Worm (Caenorhabditis elegans) whole organism, L4 larva: ENCODE measurements around the gene F32D8.1.
A peak's percentile ranks its signal among the peaks of the same experiment; 100 is the strongest.

Experiments
- D1046.2 ChIP-seq: fragments of 200-800 bp; sonication (Bioruptor generic); IDR thresholded peaks from 2 replicates; pipeline ENCODE4 v1.3.6; 2022; ENCODE audit warnings: missing genetic modification characterization, missing compliant biosample characterization
- F10B5.3 ChIP-seq: sonication (generic microtip); optimal IDR thresholded peaks from 2 replicates; lab custom pipeline; 2016; ENCODE audit warnings: mild to moderate bottlenecking, missing genetic modification characterization, missing compliant biosample characterization
- F44E2.7 ChIP-seq: fragments of 200-800 bp; sonication (Bioruptor generic); IDR thresholded peaks from 2 replicates; pipeline ENCODE4 v2.1.2; 2022; ENCODE audit warnings: missing genetic modification characterization, missing compliant biosample characterization
- R02D3.7 ChIP-seq: fragments of 150-350 bp; sonication (generic microtip); optimal IDR thresholded peaks from 3 replicates; lab custom pipeline; 2014; ENCODE audit warnings: missing biosample characterization, missing genetic modification characterization
- T20F7.1 ChIP-seq: fragments of 200-800 bp; sonication (Bioruptor generic); optimal IDR thresholded peaks from 2 replicates; lab custom pipeline; 2018; ENCODE audit warnings: mild to moderate bottlenecking, missing genetic modification characterization, missing compliant biosample characterization
- T26A8.4 ChIP-seq: fragments of 200-800 bp; sonication (Bioruptor generic); IDR thresholded peaks from 2 replicates; pipeline ENCODE4 v1.3.6; 2022; ENCODE audit warnings: missing genetic modification characterization, missing compliant biosample characterization
- Y75B8A.6 ChIP-seq: fragments of 200-800 bp; sonication (Bioruptor generic); IDR thresholded peaks from 2 replicates; pipeline ENCODE4 v1.3.6; 2022; ENCODE audit warnings: missing genetic modification reagents, missing genetic modification characterization, missing compliant biosample characterization
- ZK337.2 ChIP-seq: fragments of 200-800 bp; sonication (Bioruptor generic); IDR thresholded peaks from 2 replicates; pipeline ENCODE4 v1.3.6; 2022; ENCODE audit warnings: missing genetic modification reagents, missing genetic modification characterization, missing compliant biosample characterization
- ZK546.5 ChIP-seq, 2 experiments: sonication (generic microtip); optimal IDR thresholded peaks; 2 replicates each; lab custom pipeline; 2017; ENCODE audit warnings: missing biosample characterization in 2 of 2, missing genetic modification characterization in 2 of 2
- aly-2 ChIP-seq: sonication (generic microtip); optimal IDR thresholded peaks from 2 replicates; lab custom pipeline; 2018; ENCODE audit warnings: missing biosample characterization, missing genetic modification characterization
- arid-1 ChIP-seq: fragments of 200-800 bp; sonication (Bioruptor generic); conservative IDR thresholded peaks from 2 replicates; pipeline ENCODE4 v1.3.6; 2022; ENCODE audit warnings: missing genetic modification reagents, missing genetic modification characterization, missing compliant biosample characterization
- attf-4 ChIP-seq: sonication (generic microtip); optimal IDR thresholded peaks from 3 replicates; lab custom pipeline; 2017; ENCODE audit warnings: missing biosample characterization, missing genetic modification characterization
- ceh-20 ChIP-seq: fragments of 200-800 bp; sonication (Bioruptor generic); IDR thresholded peaks from 2 replicates; pipeline ENCODE4 v1.3.6; 2022; ENCODE audit warnings: missing genetic modification reagents, missing genetic modification characterization, missing compliant biosample characterization
- ceh-44 ChIP-seq: fragments of 200-800 bp; sonication (Bioruptor generic); IDR thresholded peaks from 2 replicates; pipeline ENCODE4 v1.3.6; 2022; ENCODE audit warnings: missing genetic modification reagents, missing genetic modification characterization, missing compliant biosample characterization
- daf-16 ChIP-seq, 3 experiments: sonication (generic microtip); optimal IDR thresholded peaks; 2 replicates each; lab custom pipeline; 2016 to 2017; ENCODE audit warnings: missing genetic modification characterization in 3 of 3, missing genetic modification reagents in 3 of 3, mild to moderate bottlenecking in 2 of 3, missing compliant biosample characterization in 2 of 3, missing biosample characterization in 1 of 3, moderate library complexity in 1 of 3
- dmd-8 ChIP-seq: fragments of 200-800 bp; sonication (Bioruptor generic); IDR thresholded peaks from 2 replicates; pipeline ENCODE4 v1.3.6; 2022; ENCODE audit warnings: missing genetic modification characterization, missing compliant biosample characterization
- dmd-9 ChIP-seq: fragments of 200-800 bp; sonication (Bioruptor generic); IDR thresholded peaks from 2 replicates; pipeline ENCODE4 v1.3.6; 2022; ENCODE audit warnings: missing genetic modification reagents, missing genetic modification characterization, missing compliant biosample characterization
- dpl-1 ChIP-seq: fragments of 150-350 bp; optimal IDR thresholded peaks from 2 replicates; lab custom pipeline; 2014; ENCODE audit warnings: missing biosample characterization, missing genetic modification reagents, missing genetic modification characterization
- dve-1 ChIP-seq: sonication (generic microtip); optimal IDR thresholded peaks from 2 replicates; lab custom pipeline; 2017; ENCODE audit warnings: antibody characterized with exemption, mild to moderate bottlenecking, missing genetic modification characterization, missing compliant biosample characterization; ENCODE audit not compliant: insufficient read depth
- egl-27 ChIP-seq: sonication (generic microtip); optimal IDR thresholded peaks from 3 replicates; lab custom pipeline; 2017; ENCODE audit warnings: missing biosample characterization, missing genetic modification reagents, missing genetic modification characterization
- egl-43 ChIP-seq: fragments of 200-800 bp; sonication (Bioruptor generic); IDR thresholded peaks from 2 replicates; pipeline ENCODE4 v1.3.6; 2022; ENCODE audit warnings: missing genetic modification reagents, missing genetic modification characterization, missing compliant biosample characterization
- fkh-10 ChIP-seq: fragments of 150-350 bp; optimal IDR thresholded peaks from 2 replicates; lab custom pipeline; 2014; ENCODE audit warnings: missing biosample characterization, missing genetic modification reagents, missing genetic modification characterization
- fos-1 ChIP-seq: fragments of 150-350 bp; optimal IDR thresholded peaks from 2 replicates; lab custom pipeline; 2014; ENCODE audit warnings: missing biosample characterization, missing genetic modification characterization
- hif-1 ChIP-seq, 2 experiments: sonication (generic microtip); optimal IDR thresholded peaks; 2 replicates each; lab custom pipeline; 2016 to 2017; ENCODE audit warnings: missing compliant biosample characterization in 2 of 2, missing genetic modification characterization in 2 of 2, missing genetic modification reagents in 2 of 2, missing genotype in 2 of 2, mild to moderate bottlenecking in 1 of 2
- hlh-11 ChIP-seq: fragments of 200-800 bp; sonication (Bioruptor generic); optimal IDR thresholded peaks from 2 replicates; lab custom pipeline; 2018; ENCODE audit warnings: mild to moderate bottlenecking, missing genetic modification characterization, missing compliant biosample characterization
- hlh-30 ChIP-seq: sonication (generic microtip); optimal IDR thresholded peaks from 2 replicates; lab custom pipeline; 2017; ENCODE audit warnings: antibody characterized with exemption, mild to moderate bottlenecking, missing genetic modification characterization, missing compliant biosample characterization; ENCODE audit not compliant: insufficient read depth
- lin-13 ChIP-seq: fragments of 150-350 bp; optimal IDR thresholded peaks from 2 replicates; lab custom pipeline; 2014; ENCODE audit warnings: missing biosample characterization, missing genetic modification reagents, missing genetic modification characterization
- lin-38 ChIP-seq: fragments of 200-800 bp; sonication (Bioruptor generic); IDR thresholded peaks from 2 replicates; pipeline ENCODE4 v1.3.6; 2022; ENCODE audit warnings: missing genetic modification reagents, missing genetic modification characterization, missing compliant biosample characterization
- lin-39 ChIP-seq: fragments of 150-350 bp; optimal IDR thresholded peaks from 2 replicates; lab custom pipeline; 2014; ENCODE audit warnings: missing biosample characterization, missing genetic modification reagents, missing genetic modification characterization
- lir-3 ChIP-seq: sonication (generic microtip); optimal IDR thresholded peaks from 2 replicates; lab custom pipeline; 2016; ENCODE audit warnings: mild to moderate bottlenecking, missing genetic modification characterization, missing compliant biosample characterization
- madf-9 ChIP-seq: fragments of 200-800 bp; sonication (Bioruptor generic); conservative IDR thresholded peaks from 2 replicates; pipeline ENCODE4 v1.3.6; 2022; ENCODE audit warnings: missing genetic modification reagents, missing genetic modification characterization, missing compliant biosample characterization
- mep-1 ChIP-seq: fragments of 150-350 bp; sonication (generic microtip); optimal IDR thresholded peaks from 3 replicates; lab custom pipeline; 2014; ENCODE audit warnings: missing biosample characterization, missing genetic modification characterization
- mes-2 ChIP-seq: sonication (generic microtip); optimal IDR thresholded peaks from 2 replicates; lab custom pipeline; 2016; ENCODE audit warnings: missing genotype, mild to moderate bottlenecking, missing genetic modification characterization, missing compliant biosample characterization; ENCODE audit not compliant: poor library complexity, severe bottlenecking
- mxl-2 ChIP-seq: fragments of 200-800 bp; sonication (Bioruptor generic); conservative IDR thresholded peaks from 2 replicates; pipeline ENCODE4 v1.3.6; 2022; ENCODE audit warnings: missing genetic modification reagents, missing genetic modification characterization, missing compliant biosample characterization
- nhr-10 ChIP-seq: fragments of 150-350 bp; optimal IDR thresholded peaks from 2 replicates; lab custom pipeline; 2014; ENCODE audit warnings: missing biosample characterization, missing genetic modification characterization
- nhr-102 ChIP-seq: sonication (generic microtip); optimal IDR thresholded peaks from 2 replicates; lab custom pipeline; 2016; ENCODE audit warnings: mild to moderate bottlenecking, missing genetic modification characterization, moderate library complexity, missing compliant biosample characterization
- nhr-111 ChIP-seq: fragments of 200-800 bp; sonication (Bioruptor generic); optimal IDR thresholded peaks from 2 replicates; lab custom pipeline; 2018; ENCODE audit warnings: mild to moderate bottlenecking, missing genetic modification characterization, missing compliant biosample characterization
- nhr-28 ChIP-seq: fragments of 150-350 bp; optimal IDR thresholded peaks from 2 replicates; lab custom pipeline; 2014; ENCODE audit warnings: missing biosample characterization, missing genetic modification characterization
- nhr-41 ChIP-seq: fragments of 200-800 bp; sonication (Bioruptor generic); IDR thresholded peaks from 2 replicates; pipeline ENCODE4 v1.3.6; 2022; ENCODE audit warnings: missing genetic modification reagents, missing genetic modification characterization, missing compliant biosample characterization
- nhr-76 ChIP-seq: fragments of 150-350 bp; optimal IDR thresholded peaks from 2 replicates; lab custom pipeline; 2014; ENCODE audit warnings: missing biosample characterization, missing genetic modification characterization
- nhr-77 ChIP-seq: fragments of 150-350 bp; optimal IDR thresholded peaks from 2 replicates; lab custom pipeline; 2014; ENCODE audit warnings: missing biosample characterization, missing genetic modification characterization
- pha-4 ChIP-seq, 2 experiments: fragments of 150-350 bp in 1 of 2; fragments of 200-800 bp in 1 of 2; sonication (Bioruptor generic) in 1 of 2; IDR thresholded peaks in 1 of 2; optimal IDR thresholded peaks in 1 of 2; 2 replicates each; pipeline versions ENCODE4 v1.3.6 to Lab custom; 2014 to 2022; ENCODE audit warnings: missing genetic modification characterization in 2 of 2, missing genetic modification reagents in 2 of 2, missing biosample characterization in 1 of 2, missing compliant biosample characterization in 1 of 2
- php-3 ChIP-seq: fragments of 200-800 bp; sonication (Bioruptor generic); IDR thresholded peaks from 2 replicates; pipeline ENCODE4 v1.3.6; 2022; ENCODE audit warnings: missing genetic modification reagents, missing genetic modification characterization, missing compliant biosample characterization
- skn-1 ChIP-seq: fragments of 150-350 bp; optimal IDR thresholded peaks from 2 replicates; lab custom pipeline; 2014; ENCODE audit warnings: missing biosample characterization, missing genetic modification characterization
- unc-130 ChIP-seq: sonication (generic microtip); optimal IDR thresholded peaks from 2 replicates; lab custom pipeline; 2016; ENCODE audit warnings: missing genetic modification reagents, missing genetic modification characterization, missing compliant biosample characterization
- unc-39 ChIP-seq: sonication (generic microtip); optimal IDR thresholded peaks from 2 replicates; lab custom pipeline; 2017; ENCODE audit warnings: missing biosample characterization, missing genetic modification characterization
- zfp-3 ChIP-seq: fragments of 200-800 bp; sonication (Bioruptor generic); conservative IDR thresholded peaks from 2 replicates; pipeline ENCODE4 v1.3.6; 2022; ENCODE audit warnings: missing genetic modification reagents, missing genetic modification characterization, missing compliant biosample characterization
- zip-11 ChIP-seq: fragments of 200-800 bp; sonication (Bioruptor generic); IDR thresholded peaks from 2 replicates; pipeline ENCODE4 v1.3.6; 2022; ENCODE audit warnings: missing genetic modification characterization, missing compliant biosample characterization
- zip-2 ChIP-seq: fragments of 150-350 bp; optimal IDR thresholded peaks from 2 replicates; lab custom pipeline; 2014; ENCODE audit warnings: missing biosample characterization, missing genetic modification characterization
- ztf-11 ChIP-seq: fragments of 150-350 bp; optimal IDR thresholded peaks from 2 replicates; lab custom pipeline; 2014; ENCODE audit warnings: missing biosample characterization, missing genetic modification characterization
- ztf-7 ChIP-seq: fragments of 150-350 bp; optimal IDR thresholded peaks from 2 replicates; lab custom pipeline; 2014; ENCODE audit warnings: missing biosample characterization, missing genetic modification characterization

Gene F32D8.1

ce11 chrV:10887564-10887963, 6.9 kb downstream of the F32D8.1 start:
- TF ChIP-seq egl-27 (tag; lab: Kevin White, UChicago) = no peak
- TF ChIP-seq F44E2.7 = no peak
- no peak for TF ChIP-seq pha-4 (GFP tag; IDR thresholded peaks at IDR 0.05; lab: Robert Waterston, UW)
- no peak for TF ChIP-seq pha-4 (tag; optimal IDR thresholded peaks at IDR 0.05; lab: Kevin White, UChicago)
- no peak for TF ChIP-seq F10B5.3 (tag; lab: Kevin White, UChicago)
- TF ChIP-seq ztf-7 = no peak
- 0 out of 2 replicates have a peak, but pooled peaks have one; percentile 21 for TF ChIP-seq D1046.2 (GFP tag; lab: Robert Waterston, UW)
- TF ChIP-seq hif-1 (tag; optimal IDR thresholded peaks at IDR 0.05; lab: Kevin White, UChicago) = peak in 1 of 2 experiments; percentile 14
- no peak for TF ChIP-seq mxl-2 (GFP tag; lab: Robert Waterston, UW)
- no peak for TF ChIP-seq php-3 (GFP tag; lab: Robert Waterston, UW)
- TF ChIP-seq Y75B8A.6 = peak; percentile 61; the same call in 1 of the 2 replicates
- TF ChIP-seq ceh-44 (GFP tag; lab: Robert Waterston, UW) = no peak
- TF ChIP-seq attf-4 (tag; lab: Kevin White, UChicago) = no peak
- TF ChIP-seq T26A8.4 (GFP tag; lab: Robert Waterston, UW) = peak; percentile 79
- no peak for TF ChIP-seq unc-39 (tag; lab: Kevin White, UChicago)
- no peak for TF ChIP-seq hlh-30 (tag; lab: Kevin White, UChicago)
- TF ChIP-seq dmd-9 (GFP tag; lab: Robert Waterston, UW) = no peak
- TF ChIP-seq nhr-111 (GFP tag; lab: Kevin White, UChicago) = no peak
- TF ChIP-seq dpl-1 (GFP tag; lab: Kevin White, UChicago) = no peak
- TF ChIP-seq zip-2 (tag; lab: Kevin White, UChicago) = no peak
- TF ChIP-seq R02D3.7 (tag; lab: Kevin White, UChicago) = no peak
- no peak for TF ChIP-seq fkh-10 (GFP tag; lab: Kevin White, UChicago)
- TF ChIP-seq egl-43 (GFP tag; lab: Robert Waterston, UW) = peak; percentile 74; the same call in 1 of the 2 replicates
- no peak for TF ChIP-seq ZK337.2 (GFP tag; lab: Robert Waterston, UW)
- TF ChIP-seq unc-130 (GFP tag; lab: Kevin White, UChicago) = no peak
- TF ChIP-seq aly-2 = no peak
- no peak for TF ChIP-seq mep-1 (tag; lab: Kevin White, UChicago)
- no peak for TF ChIP-seq zip-11 (GFP tag; lab: Robert Waterston, UW)
- no peak for TF ChIP-seq ZK546.5 (tag; optimal IDR thresholded peaks at IDR 0.05; lab: Kevin White, UChicago)
- no peak; the same call in 1 of the 2 replicates for TF ChIP-seq arid-1 (GFP tag; lab: Robert Waterston, UW)
- TF ChIP-seq dve-1 = peak; percentile 54
- no peak for TF ChIP-seq dmd-8
- TF ChIP-seq ztf-11 (tag; lab: Kevin White, UChicago) = no peak
- no peak for TF ChIP-seq lir-3 (tag; lab: Kevin White, UChicago)
- TF ChIP-seq daf-16 (GFP tag; optimal IDR thresholded peaks at IDR 0.05; lab: Kevin White, UChicago) = no peak
- TF ChIP-seq daf-16 (tag; optimal IDR thresholded peaks at IDR 0.05; lab: Kevin White, UChicago) = peak; percentile 27
- no peak for TF ChIP-seq nhr-76 (tag; lab: Kevin White, UChicago)
- TF ChIP-seq zfp-3 (GFP tag; lab: Robert Waterston, UW) = peak; percentile 48; the same call in 1 of the 2 replicates
- TF ChIP-seq hlh-11 (tag; lab: Kevin White, UChicago) = no peak
- peak; percentile 42 for TF ChIP-seq mes-2 (tag; lab: Kevin White, UChicago)
- TF ChIP-seq nhr-10 (tag; lab: Kevin White, UChicago) = no peak
- TF ChIP-seq madf-9 (GFP tag; lab: Robert Waterston, UW) = no peak
- TF ChIP-seq skn-1 (tag; lab: Kevin White, UChicago) = no peak
- TF ChIP-seq lin-13 (GFP tag; lab: Kevin White, UChicago) = no peak
- no peak for TF ChIP-seq lin-39
- TF ChIP-seq nhr-102 (tag; lab: Kevin White, UChicago) = peak; percentile 66
- peak; percentile 36; the same call in 1 of the 2 replicates for TF ChIP-seq lin-38
- TF ChIP-seq nhr-41 = no peak
- TF ChIP-seq nhr-28 (tag; lab: Kevin White, UChicago) = no peak
- TF ChIP-seq nhr-77 (tag; lab: Kevin White, UChicago) = no peak
- TF ChIP-seq fos-1 = no peak
- peak; percentile 31 for TF ChIP-seq T20F7.1 (GFP tag; lab: Kevin White, UChicago)
- peak; percentile 64; the same call in 1 of the 2 replicates for TF ChIP-seq ceh-20 (GFP tag; lab: Robert Waterston, UW)
